Fruit fly (Drosophila melanogaster) whole organism, embryonic: ENCODE measurements around the gene Ugt37B1.

Source experiments
- Antp ChIP-seq: fragments of 200-800 bp; sonication (Bioruptor generic); optimal IDR thresholded peaks from 3 replicates; lab custom pipeline; 2016; ENCODE audit warnings: missing biosample characterization, missing genetic modification characterization
- CG10267 ChIP-seq: fragments of 200-800 bp; sonication (Bioruptor generic); optimal IDR thresholded peaks from 2 replicates; lab custom pipeline; 2018; ENCODE audit warnings: missing biosample characterization, mild to moderate bottlenecking, missing genetic modification characterization, moderate library complexity
- CG10565 ChIP-seq: fragments of 200-800 bp; sonication (Bioruptor generic); optimal IDR thresholded peaks from 3 replicates; lab custom pipeline; 2016; ENCODE audit warnings: missing biosample characterization, mild to moderate bottlenecking, missing genetic modification characterization
- CG10979 ChIP-seq: fragments of 200-800 bp; sonication (Bioruptor generic); optimal IDR thresholded peaks from 2 replicates; lab custom pipeline; 2018; ENCODE audit warnings: missing biosample characterization, mild to moderate bottlenecking, missing genetic modification characterization, moderate library complexity
- CG11456 ChIP-seq: fragments of 200-800 bp; sonication (Bioruptor generic); IDR thresholded peaks from 3 replicates; pipeline ENCODE4 v1.3.6; 2022; ENCODE audit warnings: missing biosample characterization, missing genetic modification characterization
- CG15073 ChIP-seq: fragments of 200-800 bp; sonication (Bioruptor generic); optimal IDR thresholded peaks from 2 replicates; lab custom pipeline; 2016; ENCODE audit warnings: missing biosample characterization, missing genetic modification characterization
- CG15479 ChIP-seq: fragments of 200-800 bp; sonication (Bioruptor generic); optimal IDR thresholded peaks from 3 replicates; lab custom pipeline; 2019; ENCODE audit warnings: missing biosample characterization, mild to moderate bottlenecking, missing genetic modification characterization, moderate library complexity
- CG15601 ChIP-seq: fragments of 200-800 bp; sonication (Bioruptor generic); optimal IDR thresholded peaks from 3 replicates; lab custom pipeline; 2019; ENCODE audit warnings: missing biosample characterization, mild to moderate bottlenecking, missing genetic modification characterization, moderate library complexity
- CG15696 ChIP-seq: fragments of 200-800 bp; sonication (Bioruptor generic); optimal IDR thresholded peaks from 2 replicates; lab custom pipeline; 2019; ENCODE audit warnings: missing biosample characterization, mild to moderate bottlenecking, missing genetic modification characterization, moderate library complexity
- CG1603 ChIP-seq: fragments of 200-800 bp; sonication (Bioruptor generic); optimal IDR thresholded peaks from 2 replicates; lab custom pipeline; 2019; ENCODE audit warnings: missing biosample characterization, mild to moderate bottlenecking, missing genetic modification characterization, moderate library complexity
- CG17385 ChIP-seq: fragments of 200-800 bp; sonication (Bioruptor generic); optimal IDR thresholded peaks from 3 replicates; lab custom pipeline; 2018; ENCODE audit warnings: missing biosample characterization, mild to moderate bottlenecking, missing genetic modification characterization
- CG32532 ChIP-seq: fragments of 200-800 bp; sonication (Bioruptor generic); IDR thresholded peaks from 2 replicates; pipeline ENCODE4 v1.3.6; 2022; ENCODE audit warnings: missing biosample characterization, missing genetic modification characterization
- CG32767 ChIP-seq: fragments of 200-800 bp; sonication (Bioruptor generic); IDR thresholded peaks from 2 replicates; pipeline ENCODE4 v1.3.6; 2022; ENCODE audit warnings: missing biosample characterization, missing genetic modification characterization
- CG4424 ChIP-seq: fragments of 200-800 bp; sonication (Bioruptor generic); optimal IDR thresholded peaks from 3 replicates; lab custom pipeline; 2016; ENCODE audit warnings: missing biosample characterization, missing genetic modification characterization
- CG4707 ChIP-seq: fragments of 200-800 bp; sonication (Bioruptor generic); optimal IDR thresholded peaks from 2 replicates; lab custom pipeline; 2018; ENCODE audit warnings: missing biosample characterization, mild to moderate bottlenecking, missing genetic modification characterization, moderate library complexity
- CG5245 ChIP-seq: fragments of 200-800 bp; sonication (Bioruptor generic); optimal IDR thresholded peaks from 3 replicates; lab custom pipeline; 2016; ENCODE audit warnings: missing biosample characterization, missing genetic modification characterization
- CG6175 ChIP-seq: fragments of 200-800 bp; sonication (Bioruptor generic); IDR thresholded peaks from 3 replicates; pipeline ENCODE4 v1.3.6; 2022; ENCODE audit warnings: missing biosample characterization, missing genetic modification characterization
- CG6854 ChIP-seq: fragments of 200-800 bp; sonication (Bioruptor generic); optimal IDR thresholded peaks from 3 replicates; lab custom pipeline; 2017; ENCODE audit warnings: missing biosample characterization, mild to moderate bottlenecking, missing genetic modification characterization
- CG8359 ChIP-seq: fragments of 200-800 bp; sonication (Bioruptor generic); optimal IDR thresholded peaks from 2 replicates; lab custom pipeline; 2017; ENCODE audit warnings: missing biosample characterization, mild to moderate bottlenecking, missing genetic modification characterization, borderline replicate concordance
- CG8388 ChIP-seq: fragments of 200-800 bp; sonication (Bioruptor generic); optimal IDR thresholded peaks from 2 replicates; lab custom pipeline; 2019; ENCODE audit warnings: missing biosample characterization, mild to moderate bottlenecking, missing genetic modification characterization, moderate library complexity
- CkIIα-i1 ChIP-seq: fragments of 200-800 bp; sonication (Bioruptor generic); IDR thresholded peaks from 2 replicates; pipeline ENCODE4 v1.3.6; 2022; ENCODE audit warnings: missing biosample characterization, missing genetic modification characterization
- H15 ChIP-seq: fragments of 200-800 bp; sonication (Bioruptor generic); IDR thresholded peaks from 3 replicates; pipeline ENCODE4 v1.3.6; 2022; ENCODE audit warnings: missing biosample characterization, missing genetic modification characterization
- Hey ChIP-seq: fragments of 200-800 bp; sonication (Bioruptor generic); optimal IDR thresholded peaks from 3 replicates; lab custom pipeline; 2018; ENCODE audit warnings: missing biosample characterization, mild to moderate bottlenecking, missing genetic modification characterization
- Max ChIP-seq: fragments of 200-800 bp; sonication (Bioruptor generic); optimal IDR thresholded peaks from 2 replicates; lab custom pipeline; 2016; ENCODE audit warnings: missing biosample characterization, mild to moderate bottlenecking, missing genetic modification characterization
- Mes4 ChIP-seq: fragments of 200-800 bp; sonication (Bioruptor generic); optimal IDR thresholded peaks from 2 replicates; lab custom pipeline; 2016; ENCODE audit warnings: missing biosample characterization, missing genetic modification characterization
- NC2β ChIP-seq: fragments of 200-800 bp; sonication (Bioruptor generic); optimal IDR thresholded peaks from 2 replicates; lab custom pipeline; 2016; ENCODE audit warnings: missing biosample characterization, missing genetic modification characterization
- Sox100B ChIP-seq: fragments of 200-800 bp; sonication (Bioruptor generic); optimal IDR thresholded peaks from 3 replicates; lab custom pipeline; 2018; ENCODE audit warnings: missing biosample characterization, mild to moderate bottlenecking, missing genetic modification characterization
- Stat92E ChIP-seq, 3 experiments: fragments of >200 bp in 2 of 3; fragments of 200-800 bp in 1 of 3; sonication (Bioruptor generic) in 1 of 3; optimal IDR thresholded peaks; 2 replicates each; lab custom pipeline; 2017 to 2019; ENCODE audit warnings: missing biosample characterization in 3 of 3, missing genetic modification characterization in 3 of 3, mild to moderate bottlenecking in 1 of 3, moderate library complexity in 1 of 3
- bbx ChIP-seq: fragments of 200-800 bp; sonication (Bioruptor generic); IDR thresholded peaks from 2 replicates; pipeline ENCODE4 v1.3.6; 2022; ENCODE audit warnings: missing biosample characterization, missing genetic modification characterization; ENCODE audit not compliant: partially characterized antibody
- caup ChIP-seq: fragments of 200-800 bp; sonication (Bioruptor generic); optimal IDR thresholded peaks from 3 replicates; lab custom pipeline; 2017; ENCODE audit warnings: missing biosample characterization, mild to moderate bottlenecking, missing genetic modification characterization, moderate library complexity; ENCODE audit not compliant: severe bottlenecking
- grn ChIP-seq: fragments of 200-800 bp; sonication (Bioruptor generic); optimal IDR thresholded peaks from 3 replicates; lab custom pipeline; 2017; ENCODE audit warnings: missing biosample characterization, missing genetic modification characterization
- gsb-n ChIP-seq: fragments of 200-800 bp; sonication (Bioruptor generic); optimal IDR thresholded peaks from 3 replicates; lab custom pipeline; 2018; ENCODE audit warnings: missing biosample characterization, mild to moderate bottlenecking, missing genetic modification characterization
- hbn ChIP-seq: fragments of 200-800 bp; sonication (Bioruptor generic); IDR thresholded peaks from 2 replicates; pipeline ENCODE4 v1.3.6; 2022; ENCODE audit warnings: missing biosample characterization, missing genetic modification characterization; ENCODE audit not compliant: partially characterized antibody
- hkb ChIP-seq, 2 experiments: fragments of 200-800 bp in 1 of 2; fragments of >200 bp in 1 of 2; sonication (Bioruptor generic) in 1 of 2; IDR thresholded peaks in 1 of 2; optimal IDR thresholded peaks in 1 of 2; 2 replicates each; pipeline versions ENCODE4 v1.3.6 to Lab custom; 2017 to 2022; ENCODE audit warnings: missing biosample characterization in 1 of 2, missing genetic modification characterization in 1 of 2
- insv ChIP-seq, 2 experiments: fragments of 200-800 bp; sonication (Bioruptor generic); optimal IDR thresholded peaks; 3 replicates each; lab custom pipeline; 2016 to 2018; ENCODE audit warnings: missing biosample characterization in 2 of 2, missing genetic modification characterization in 2 of 2
- knrl ChIP-seq: fragments of 200-800 bp; sonication (Bioruptor generic); IDR thresholded peaks from 3 replicates; pipeline ENCODE4 v1.3.6; 2022; ENCODE audit warnings: missing biosample characterization, missing genetic modification characterization; ENCODE audit not compliant: partially characterized antibody
- nau ChIP-seq: fragments of 200-800 bp; sonication (Bioruptor generic); optimal IDR thresholded peaks from 3 replicates; lab custom pipeline; 2017; ENCODE audit warnings: missing biosample characterization, mild to moderate bottlenecking, missing genetic modification characterization, missing genetic modification reagents
- nerfin-2 ChIP-seq: fragments of 200-800 bp; sonication (Bioruptor generic); IDR thresholded peaks from 2 replicates; pipeline ENCODE4 v1.3.6; 2022; ENCODE audit warnings: missing biosample characterization, missing genetic modification characterization; ENCODE audit not compliant: partially characterized antibody
- otp ChIP-seq: fragments of 200-800 bp; sonication (Bioruptor generic); IDR thresholded peaks from 3 replicates; pipeline ENCODE4, ENCODE4 v1.3.6; 2022; ENCODE audit warnings: missing biosample characterization, missing genetic modification characterization
- prd ChIP-seq, 3 experiments: fragments of >200 bp in 2 of 3; fragments of 200-800 bp in 1 of 3; sonication (Bioruptor generic) in 1 of 3; optimal IDR thresholded peaks in 2 of 3; IDR thresholded peaks in 1 of 3; 2 replicates in 2 of 3; 3 replicates in 1 of 3; pipeline versions ENCODE4 v1.3.6 to Lab custom; 2017 to 2022; ENCODE audit warnings: missing biosample characterization in 1 of 3, missing genetic modification characterization in 1 of 3
- sd ChIP-seq: fragments of 200-800 bp; sonication (Bioruptor generic); optimal IDR thresholded peaks from 3 replicates; lab custom pipeline; 2018; ENCODE audit warnings: missing biosample characterization, mild to moderate bottlenecking, missing genetic modification characterization, moderate library complexity
- slou ChIP-seq: fragments of 200-800 bp; sonication (Bioruptor generic); optimal IDR thresholded peaks from 3 replicates; lab custom pipeline; 2016; ENCODE audit warnings: missing biosample characterization, missing genetic modification characterization
- stc ChIP-seq: fragments of 200-800 bp; sonication (Bioruptor generic); IDR thresholded peaks from 2 replicates; pipeline ENCODE4 v1.3.6; 2022; ENCODE audit warnings: missing biosample characterization, missing genetic modification characterization
- stwl ChIP-seq: fragments of 200-800 bp; sonication (Bioruptor generic); optimal IDR thresholded peaks from 3 replicates; lab custom pipeline; 2018; ENCODE audit warnings: missing biosample characterization, mild to moderate bottlenecking, missing genetic modification characterization, moderate library complexity
- wek ChIP-seq: fragments of 200-800 bp; sonication (Bioruptor generic); optimal IDR thresholded peaks from 3 replicates; lab custom pipeline; 2018; ENCODE audit warnings: missing biosample characterization, mild to moderate bottlenecking, missing genetic modification characterization, moderate library complexity

Ugt37B1 gene

DNA sequence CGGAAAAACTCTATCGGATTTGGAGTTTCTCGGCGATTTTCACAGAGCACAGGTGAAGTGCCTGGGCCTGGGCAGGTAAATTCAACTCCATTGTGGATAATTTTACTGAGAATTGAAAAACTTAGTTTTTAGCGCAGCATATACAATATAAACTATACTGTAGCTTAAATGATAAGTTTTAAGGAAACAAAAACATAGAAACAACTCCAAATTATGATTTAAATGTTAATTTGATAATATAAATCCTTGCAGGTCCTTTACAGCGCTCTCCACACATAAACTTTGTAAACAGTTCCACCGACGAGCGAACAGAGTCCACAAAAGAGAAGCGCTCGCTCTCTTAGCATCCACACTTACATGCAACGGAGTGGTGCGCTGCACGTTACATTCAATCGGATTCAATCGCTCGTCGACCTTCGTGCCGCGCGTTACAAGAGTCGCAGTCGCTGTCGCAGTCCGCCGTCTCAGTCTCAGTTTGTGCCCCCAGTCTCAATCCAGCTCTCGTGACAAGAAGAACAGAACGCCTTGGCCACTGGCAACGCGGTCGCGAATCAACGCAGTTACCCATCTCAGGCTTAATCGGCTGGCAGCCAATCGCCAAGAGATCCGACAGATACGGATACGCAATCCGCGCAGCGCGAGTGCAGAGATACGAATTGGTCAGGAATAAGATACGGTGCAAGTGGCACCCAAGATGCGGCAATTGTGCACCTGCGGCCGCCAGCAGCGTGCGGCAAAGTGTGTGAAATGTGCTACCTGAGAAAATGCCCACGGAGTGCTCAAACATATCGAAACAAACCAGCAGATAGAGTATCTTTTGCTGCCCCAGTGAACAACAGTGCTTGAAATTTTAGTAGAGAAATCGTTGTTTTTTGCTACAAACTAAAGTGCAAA, 45.9 kb upstream of the Ugt37B1 start, which contains the start of gene smal (continued):
- TF ChIP-seq CG15479 (GFP tag; lab: Kevin White, UChicago) (peak; percentile 91), CG5245 (GFP tag; lab: Kevin White, UChicago) (peak; percentile 43), sd (tag; lab: Kevin White, UChicago) (no peak), CG32767 (GFP tag; lab: Robert Waterston, UW) (no peak), CG6175 (peak; percentile 79; the same call in 2 of the 3 replicates), Max (GFP tag; lab: Kevin White, UChicago) (no peak), CG11456 (GFP tag; lab: Robert Waterston, UW) (0 out of 3 replicates have a peak, but pooled peaks have one; percentile 17), CG15601 (tag; lab: Kevin White, UChicago) (peak; percentile 100), caup (GFP tag; lab: Kevin White, UChicago) (peak; percentile 33), Sox100B (GFP tag; lab: Kevin White, UChicago) (no peak), CG8359 (GFP tag; lab: Kevin White, UChicago) (peak; percentile 32), otp (peak; percentile 42; the same call in 1 of the 3 replicates), Hey (tag; lab: Kevin White, UChicago) (no peak), CG32532 (GFP tag; lab: Robert Waterston, UW) (no peak; the same call in 1 of the 2 replicates), bbx (GFP tag; lab: Robert Waterston, UW) (peak; percentile 74), grn (GFP tag; lab: Kevin White, UChicago) (peak; percentile 46), NC2β (peak; percentile 42), CG4424 (GFP tag; lab: Kevin White, UChicago) (no peak), gsb-n (no peak), hbn (GFP tag; lab: Robert Waterston, UW) (no peak), prd (optimal IDR thresholded peaks at IDR 0.05; lab: Kevin White, UChicago) (no peak), prd (GFP tag; IDR thresholded peaks at IDR 0.05; lab: Robert Waterston, UW) (peak; percentile 19; the same call in 1 of the 3 replicates), CG15696 (tag; lab: Kevin White, UChicago) (no peak), stc (GFP tag; lab: Robert Waterston, UW) (peak; percentile 21; the same call in 1 of the 2 replicates), CG6854 (GFP tag; lab: Kevin White, UChicago) (peak; percentile 6), CG10565 (GFP tag; lab: Kevin White, UChicago) (no peak), slou (no peak), wek (peak; percentile 55), nau (GFP tag; lab: Kevin White, UChicago) (peak; percentile 35), stwl (tag; lab: Kevin White, UChicago) (peak; percentile 16), Mes4 (GFP tag; lab: Kevin White, UChicago) (peak; percentile 25), CkIIα-i1 (no peak), Antp (GFP tag; lab: Kevin White, UChicago) (peak; percentile 4), H15 (GFP tag; lab: Robert Waterston, UW) (no peak), CG8388 (GFP tag; lab: Kevin White, UChicago) (peak; percentile 23), CG15073 (GFP tag; lab: Kevin White, UChicago) (no peak), CG17385 (GFP tag; lab: Kevin White, UChicago) (peak; percentile 8), insv (GFP tag; optimal IDR thresholded peaks at IDR 0.05; lab: Kevin White, UChicago) (peak in 1 of 2 experiments; percentile 35), CG10979 (tag; lab: Kevin White, UChicago) (peak; percentile 13), Stat92E (GFP tag; optimal IDR thresholded peaks at IDR 0.05; lab: Kevin White, UChicago) (peak in 1 of 3 experiments; percentile 26), nerfin-2 (peak; percentile 15; the same call in 1 of the 2 replicates), CG1603 (tag; lab: Kevin White, UChicago) (peak; percentile 30), CG4707 (GFP tag; lab: Kevin White, UChicago) (peak; percentile 36), knrl (GFP tag; lab: Robert Waterston, UW) (0 out of 3 replicates have a peak, but pooled peaks have one; percentile 30), hkb (optimal IDR thresholded peaks at IDR 0.05; lab: Kevin White, UChicago) (no peak), hkb (GFP tag; IDR thresholded peaks at IDR 0.05; lab: Robert Waterston, UW) (peak; percentile 48), CG10267 (tag; lab: Kevin White, UChicago) (peak; percentile 11)
